Fruit fly (Drosophila melanogaster) whole organism, embryonic: ENCODE data around the gene CG31121.

Experiments used
- Abd-B ChIP-seq: fragments of 200-800 bp; sonication (Bioruptor generic); optimal IDR thresholded peaks from 2 replicates; lab custom pipeline; 2018; ENCODE audit warnings: missing biosample characterization, mild to moderate bottlenecking, missing genetic modification characterization, moderate library complexity
- BEAF-32 ChIP-seq: fragments of 200-800 bp; sonication (Bioruptor generic); optimal IDR thresholded peaks from 3 replicates; lab custom pipeline; 2017; ENCODE audit warnings: missing biosample characterization, missing genetic modification characterization, mild to moderate bottlenecking, moderate library complexity, missing genetic modification reagents
- CG10147 ChIP-seq: fragments of 200-800 bp; sonication (Bioruptor generic); optimal IDR thresholded peaks from 2 replicates; lab custom pipeline; 2019; ENCODE audit warnings: missing biosample characterization, mild to moderate bottlenecking, missing genetic modification characterization, moderate library complexity
- CG10654 ChIP-seq: fragments of 200-800 bp; sonication (Bioruptor generic); optimal IDR thresholded peaks from 2 replicates; lab custom pipeline; 2016; ENCODE audit warnings: missing biosample characterization, missing genetic modification characterization
- CG12744 ChIP-seq: fragments of 200-800 bp; sonication (Bioruptor generic); optimal IDR thresholded peaks from 2 replicates; lab custom pipeline; 2016; ENCODE audit warnings: missing biosample characterization, missing genetic modification characterization
- CG12769 ChIP-seq: fragments of 200-800 bp; sonication (Bioruptor generic); optimal IDR thresholded peaks from 2 replicates; lab custom pipeline; 2019; ENCODE audit warnings: missing biosample characterization, mild to moderate bottlenecking, missing genetic modification characterization, moderate library complexity
- CG14014 ChIP-seq: fragments of 200-800 bp; sonication (Bioruptor generic); IDR thresholded peaks from 2 replicates; pipeline ENCODE4 v1.3.6; 2022; ENCODE audit warnings: missing biosample characterization, missing genetic modification characterization
- CG14050 ChIP-seq: fragments of 200-800 bp; sonication (Bioruptor generic); IDR thresholded peaks from 3 replicates; pipeline ENCODE4 v1.3.6; 2022; ENCODE audit warnings: missing biosample characterization, missing genetic modification characterization
- CG14441 ChIP-seq: fragments of 200-800 bp; sonication (Bioruptor generic); IDR thresholded peaks from 2 replicates; pipeline ENCODE4 v1.3.6; 2022; ENCODE audit warnings: missing biosample characterization, missing genetic modification characterization
- CG15514 ChIP-seq: fragments of 200-800 bp; sonication (Bioruptor generic); optimal IDR thresholded peaks from 3 replicates; lab custom pipeline; 2017; ENCODE audit warnings: missing biosample characterization, missing genetic modification characterization, mild to moderate bottlenecking, moderate library complexity, missing genetic modification reagents
- CG17385 ChIP-seq: fragments of 200-800 bp; sonication (Bioruptor generic); optimal IDR thresholded peaks from 3 replicates; lab custom pipeline; 2018; ENCODE audit warnings: missing biosample characterization, mild to moderate bottlenecking, missing genetic modification characterization
- CG18599 ChIP-seq: fragments of 200-800 bp; sonication (Bioruptor generic); optimal IDR thresholded peaks from 3 replicates; lab custom pipeline; 2017; ENCODE audit warnings: missing biosample characterization, missing genetic modification characterization, mild to moderate bottlenecking, moderate library complexity, missing genetic modification reagents
- CG3726 ChIP-seq: fragments of 200-800 bp; sonication (Bioruptor generic); IDR thresholded peaks from 3 replicates; pipeline ENCODE4, ENCODE4 v1.3.6; 2022; ENCODE audit warnings: missing biosample characterization, missing genetic modification characterization
- CG43689 ChIP-seq: fragments of 200-800 bp; sonication (Bioruptor generic); IDR thresholded peaks from 2 replicates; pipeline ENCODE4 v1.3.6; 2022; ENCODE audit warnings: missing biosample characterization, missing genetic modification characterization
- CG4404 ChIP-seq: fragments of 200-800 bp; sonication (Bioruptor generic); IDR thresholded peaks from 2 replicates; pipeline ENCODE4 v1.3.6; 2022; ENCODE audit warnings: missing biosample characterization, missing genetic modification characterization
- CG6272 ChIP-seq: fragments of 200-800 bp; sonication (Bioruptor generic); IDR thresholded peaks from 2 replicates; pipeline ENCODE4 v1.3.6; 2022; ENCODE audit warnings: missing biosample characterization, missing genetic modification characterization
- CG7928 ChIP-seq: fragments of 200-800 bp; sonication (Bioruptor generic); optimal IDR thresholded peaks from 2 replicates; lab custom pipeline; 2017; ENCODE audit warnings: missing biosample characterization, mild to moderate bottlenecking, missing genetic modification characterization
- CG8281 ChIP-seq: fragments of 200-800 bp; sonication (Bioruptor generic); optimal IDR thresholded peaks from 2 replicates; lab custom pipeline; 2018; ENCODE audit warnings: missing biosample characterization, mild to moderate bottlenecking, missing genetic modification characterization, moderate library complexity
- CG8388 ChIP-seq: fragments of 200-800 bp; sonication (Bioruptor generic); optimal IDR thresholded peaks from 2 replicates; lab custom pipeline; 2019; ENCODE audit warnings: missing biosample characterization, mild to moderate bottlenecking, missing genetic modification characterization, moderate library complexity
- CG9215 ChIP-seq: fragments of 200-800 bp; sonication (Bioruptor generic); IDR thresholded peaks from 2 replicates; pipeline ENCODE4 v1.3.6; 2022; ENCODE audit warnings: missing biosample characterization, missing genetic modification characterization
- CG9437 ChIP-seq: fragments of 200-800 bp; sonication (Bioruptor generic); optimal IDR thresholded peaks from 2 replicates; lab custom pipeline; 2018; ENCODE audit warnings: missing biosample characterization, mild to moderate bottlenecking, missing genetic modification characterization
- D ChIP-seq, 2 experiments: fragments of 200-800 bp in 1 of 2; fragments of >200 bp in 1 of 2; sonication (Bioruptor generic) in 1 of 2; optimal IDR thresholded peaks; 2 replicates in 1 of 2; 3 replicates in 1 of 2; lab custom pipeline; 2017; ENCODE audit warnings: mild to moderate bottlenecking in 1 of 2, missing biosample characterization in 1 of 2, missing genetic modification characterization in 1 of 2, missing genetic modification reagents in 1 of 2
- Dek ChIP-seq: fragments of 200-800 bp; sonication (Bioruptor generic); optimal IDR thresholded peaks from 3 replicates; lab custom pipeline; 2019; ENCODE audit warnings: missing biosample characterization, mild to moderate bottlenecking, missing genetic modification characterization, moderate library complexity
- Hr51 ChIP-seq, 2 experiments: fragments of 200-800 bp; sonication (Bioruptor generic); optimal IDR thresholded peaks; 2 replicates in 1 of 2; 3 replicates in 1 of 2; lab custom pipeline; 2016 to 2018; ENCODE audit warnings: missing biosample characterization in 2 of 2, missing genetic modification characterization in 2 of 2, mild to moderate bottlenecking in 1 of 2, moderate library complexity in 1 of 2
- Hr78 ChIP-seq, 2 experiments: fragments of 200-800 bp in 1 of 2; fragments of >200 bp in 1 of 2; sonication (Bioruptor generic) in 1 of 2; optimal IDR thresholded peaks; 2 replicates each; lab custom pipeline; 2017 to 2019; ENCODE audit warnings: missing biosample characterization in 2 of 2, missing genetic modification characterization in 2 of 2, mild to moderate bottlenecking in 1 of 2, moderate library complexity in 1 of 2
- NC2β ChIP-seq: fragments of 200-800 bp; sonication (Bioruptor generic); optimal IDR thresholded peaks from 2 replicates; lab custom pipeline; 2016; ENCODE audit warnings: missing biosample characterization, missing genetic modification characterization
- Ptx1 ChIP-seq: fragments of 200-800 bp; sonication (Bioruptor generic); IDR thresholded peaks from 2 replicates; pipeline ENCODE4 v1.3.6; 2022; ENCODE audit warnings: missing biosample characterization, missing genetic modification characterization
- Rfx ChIP-seq: fragments of 200-800 bp; sonication (Bioruptor generic); IDR thresholded peaks from 2 replicates; pipeline ENCODE4 v1.3.6; 2022; ENCODE audit warnings: missing biosample characterization, missing genetic modification characterization
- Rx ChIP-seq: fragments of 200-800 bp; sonication (Bioruptor generic); IDR thresholded peaks from 2 replicates; pipeline ENCODE4 v1.3.6; 2022; ENCODE audit warnings: missing biosample characterization, missing genetic modification characterization
- Sry-β ChIP-seq: fragments of 200-800 bp; sonication (Bioruptor generic); optimal IDR thresholded peaks from 2 replicates; lab custom pipeline; 2018; ENCODE audit warnings: missing biosample characterization, mild to moderate bottlenecking, missing genetic modification characterization, moderate library complexity
- bsh ChIP-seq, 2 experiments: fragments of 200-800 bp; sonication (Bioruptor generic); optimal IDR thresholded peaks; 2 replicates each; lab custom pipeline; 2017 to 2018; ENCODE audit warnings: mild to moderate bottlenecking in 2 of 2, missing biosample characterization in 2 of 2, missing genetic modification characterization in 2 of 2, moderate library complexity in 1 of 2
- crol ChIP-seq: fragments of 200-800 bp; sonication (Bioruptor generic); IDR thresholded peaks from 2 replicates; pipeline ENCODE4 v1.3.6; 2022; ENCODE audit warnings: missing biosample characterization, missing genetic modification characterization
- dm ChIP-seq: fragments of 200-800 bp; sonication (Bioruptor generic); optimal IDR thresholded peaks from 3 replicates; lab custom pipeline; 2016; ENCODE audit warnings: missing biosample characterization, missing genetic modification characterization
- exex ChIP-seq: fragments of 200-800 bp; sonication (Bioruptor generic); optimal IDR thresholded peaks from 4 replicates; lab custom pipeline; 2018; ENCODE audit warnings: missing biosample characterization, mild to moderate bottlenecking, missing genetic modification characterization, moderate library complexity
- hb ChIP-seq: fragments of 200-800 bp; sonication (Bioruptor generic); IDR thresholded peaks from 3 replicates; pipeline ENCODE4 v1.3.6; 2022; ENCODE audit warnings: missing biosample characterization, missing genetic modification characterization; ENCODE audit not compliant: partially characterized antibody
- inv ChIP-seq: fragments of 200-800 bp; sonication (Bioruptor generic); IDR thresholded peaks from 2 replicates; pipeline ENCODE4 v1.3.6; 2022; ENCODE audit warnings: missing biosample characterization, missing genetic modification characterization; ENCODE audit not compliant: partially characterized antibody
- p53 ChIP-seq: fragments of 200-800 bp; sonication (Bioruptor generic); optimal IDR thresholded peaks from 2 replicates; lab custom pipeline; 2016; ENCODE audit warnings: missing biosample characterization, missing genetic modification characterization
- prd ChIP-seq, 3 experiments: fragments of >200 bp in 2 of 3; fragments of 200-800 bp in 1 of 3; sonication (Bioruptor generic) in 1 of 3; optimal IDR thresholded peaks in 2 of 3; IDR thresholded peaks in 1 of 3; 2 replicates in 2 of 3; 3 replicates in 1 of 3; pipeline versions ENCODE4 v1.3.6 to Lab custom; 2017 to 2022; ENCODE audit warnings: missing biosample characterization in 1 of 3, missing genetic modification characterization in 1 of 3
- ranshi ChIP-seq: fragments of 200-800 bp; sonication (Bioruptor generic); IDR thresholded peaks from 2 replicates; pipeline ENCODE4 v1.3.6; 2022; ENCODE audit warnings: missing biosample characterization, missing genetic modification characterization
- sd ChIP-seq: fragments of 200-800 bp; sonication (Bioruptor generic); optimal IDR thresholded peaks from 3 replicates; lab custom pipeline; 2018; ENCODE audit warnings: missing biosample characterization, mild to moderate bottlenecking, missing genetic modification characterization, moderate library complexity
- sisA ChIP-seq: fragments of 200-800 bp; sonication (Bioruptor generic); IDR thresholded peaks from 2 replicates; pipeline ENCODE4 v1.3.6; 2022; ENCODE audit warnings: missing biosample characterization, missing genetic modification characterization
- ssp ChIP-seq: fragments of 200-800 bp; sonication (Bioruptor generic); IDR thresholded peaks from 2 replicates; pipeline ENCODE4 v1.3.6; 2022; ENCODE audit warnings: missing biosample characterization, missing genetic modification characterization
- trh ChIP-seq: fragments of 200-800 bp; sonication (Bioruptor generic); optimal IDR thresholded peaks from 2 replicates; lab custom pipeline; 2016; ENCODE audit warnings: missing biosample characterization, missing genetic modification characterization
- unpg ChIP-seq: fragments of 200-800 bp; sonication (Bioruptor generic); optimal IDR thresholded peaks from 3 replicates; lab custom pipeline; 2018; ENCODE audit warnings: missing biosample characterization, mild to moderate bottlenecking, missing genetic modification characterization, moderate library complexity
- vvl ChIP-seq: fragments of 200-800 bp; sonication (Bioruptor generic); IDR thresholded peaks from 2 replicates; pipeline ENCODE4 v1.3.6; 2022; ENCODE audit warnings: missing biosample characterization, missing genetic modification characterization
- zen2 ChIP-seq: fragments of 200-800 bp; sonication (Bioruptor generic); IDR thresholded peaks from 3 replicates; pipeline ENCODE4 v1.3.6; 2022; ENCODE audit warnings: missing biosample characterization, missing genetic modification characterization; ENCODE audit not compliant: partially characterized antibody

Gene CG31121

dm6 chr3R:24917814-24918636 lies 23.6 kb upstream of the CG31121 start, which contains the start of the genes PIG-S, sud1 and CG11168 (continued):
- peak; percentile 78; the same call in 2 of the 3 replicates for TF ChIP-seq zen2 (GFP tag; lab: Robert Waterston, UW)
- peak; percentile 42 for TF ChIP-seq CG12769
- peak; percentile 98 for TF ChIP-seq Sry-β
- peak; percentile 49 for TF ChIP-seq CG10654 (GFP tag; lab: Kevin White, UChicago)
- peak; percentile 35 for TF ChIP-seq CG17385 (GFP tag; lab: Kevin White, UChicago)
- peak; percentile 80 for TF ChIP-seq Ptx1 (GFP tag; lab: Robert Waterston, UW)
- TF ChIP-seq inv, result peak; percentile 97
- peak; percentile 68 for TF ChIP-seq unpg (GFP tag; lab: Kevin White, UChicago)
- peak; percentile 58; the same call in 1 of the 2 replicates for TF ChIP-seq CG4404
- TF ChIP-seq ssp (GFP tag; lab: Robert Waterston, UW), result peak; percentile 54; the same call in 1 of the 2 replicates
- no peak for TF ChIP-seq CG43689
- TF ChIP-seq CG14014 (GFP tag; lab: Robert Waterston, UW), result peak; percentile 36; the same call in 1 of the 2 replicates
- TF ChIP-seq CG3726 (GFP tag; lab: Robert Waterston, UW), result peak; percentile 32; the same call in 1 of the 3 replicates
- no peak for TF ChIP-seq D (optimal IDR thresholded peaks at IDR 0.05; lab: Kevin White, UChicago)
- peak; percentile 19 for TF ChIP-seq D (GFP tag; optimal IDR thresholded peaks at IDR 0.05; lab: Kevin White, UChicago)
- TF ChIP-seq BEAF-32 (GFP tag; lab: Kevin White, UChicago), result peak; percentile 93
- TF ChIP-seq Hr78 (GFP tag; optimal IDR thresholded peaks at IDR 0.05; lab: Kevin White, UChicago), result no peak
- TF ChIP-seq CG15514 (GFP tag; lab: Kevin White, UChicago), result peak; percentile 66
- no peak for TF ChIP-seq trh (GFP tag; lab: Kevin White, UChicago)
- TF ChIP-seq NC2β, result no peak
- TF ChIP-seq CG10147 (GFP tag; lab: Kevin White, UChicago), result peak; percentile 32
- peak; percentile 46 for TF ChIP-seq CG9437 (GFP tag; lab: Kevin White, UChicago)
- TF ChIP-seq CG9215 (GFP tag; lab: Robert Waterston, UW), result peak; percentile 69
- no peak for TF ChIP-seq CG18599 (GFP tag; lab: Kevin White, UChicago)
- TF ChIP-seq vvl (GFP tag; lab: Robert Waterston, UW), result peak; percentile 55
- peak; percentile 72 for TF ChIP-seq Abd-B (GFP tag; lab: Kevin White, UChicago)
- peak; percentile 35 for TF ChIP-seq Rx (GFP tag; lab: Robert Waterston, UW)
- TF ChIP-seq exex (tag; lab: Kevin White, UChicago), result peak; percentile 54
- TF ChIP-seq CG14050 (GFP tag; lab: Robert Waterston, UW), result peak; percentile 47; the same call in 2 of the 3 replicates
- peak; percentile 50 for TF ChIP-seq CG8388
- peak; percentile 38 for TF ChIP-seq CG7928
- TF ChIP-seq CG12744 (GFP tag; lab: Kevin White, UChicago), result no peak
- peak; percentile 47; the same call in 1 of the 2 replicates for TF ChIP-seq sisA (GFP tag; lab: Robert Waterston, UW)
- TF ChIP-seq p53 (GFP tag; lab: Kevin White, UChicago), result no peak
- TF ChIP-seq hb (GFP tag; lab: Robert Waterston, UW), result peak; percentile 92
- TF ChIP-seq prd (optimal IDR thresholded peaks at IDR 0.05; lab: Kevin White, UChicago), result no peak
- TF ChIP-seq prd (GFP tag; IDR thresholded peaks at IDR 0.05; lab: Robert Waterston, UW), result peak; percentile 88
- TF ChIP-seq Rfx, result peak; percentile 79
- TF ChIP-seq CG8281, result no peak
- peak; percentile 63 for TF ChIP-seq CG14441 (GFP tag; lab: Robert Waterston, UW)
- TF ChIP-seq sd (tag; lab: Kevin White, UChicago), result peak; percentile 94
- TF ChIP-seq CG6272 (GFP tag; lab: Robert Waterston, UW), result peak; percentile 59
- peak; percentile 74; the same call in 1 of the 2 replicates for TF ChIP-seq ranshi (GFP tag; lab: Robert Waterston, UW)
- TF ChIP-seq Hr51 (GFP tag; optimal IDR thresholded peaks at IDR 0.05; lab: Kevin White, UChicago), result peak in 1 of 2 experiments; percentile 46
- peak in 1 of 2 experiments; percentile 63 for TF ChIP-seq bsh (GFP tag; optimal IDR thresholded peaks at IDR 0.05; lab: Kevin White, UChicago)
- TF ChIP-seq Dek (tag; lab: Kevin White, UChicago), result peak; percentile 72
- TF ChIP-seq dm (GFP tag; lab: Kevin White, UChicago), result no peak
- 0 out of 2 replicates have a peak, but pooled peaks have one; percentile 10 for TF ChIP-seq crol (GFP tag; lab: Robert Waterston, UW)
